Fruit fly (Drosophila melanogaster) whole organism, pupa: ENCODE measurements around the gene Dref.

ENCODE experiments used
- CG10348 ChIP-seq: fragments of 200-800 bp; sonication (Bioruptor generic); IDR thresholded peaks from 2 replicates; pipeline ENCODE4 v1.3.6; 2022; ENCODE audit warnings: missing biosample characterization, missing genetic modification characterization
- CG12605 ChIP-seq: fragments of 200-800 bp; sonication (Bioruptor generic); IDR thresholded peaks from 2 replicates; pipeline ENCODE4 v1.3.6; 2022; ENCODE audit warnings: missing biosample characterization, missing genetic modification characterization
- CG13204 ChIP-seq: fragments of 200-800 bp; sonication (Bioruptor generic); optimal IDR thresholded peaks from 2 replicates; lab custom pipeline; 2018; ENCODE audit warnings: missing biosample characterization, mild to moderate bottlenecking, missing genetic modification characterization, moderate library complexity
- CG14655 ChIP-seq: fragments of 200-800 bp; sonication (Bioruptor generic); optimal IDR thresholded peaks from 3 replicates; lab custom pipeline; 2017; ENCODE audit warnings: mild to moderate bottlenecking, missing biosample characterization, missing genetic modification reagents, missing genetic modification characterization
- CG15710 ChIP-seq: fragments of 200-800 bp; sonication (Bioruptor generic); optimal IDR thresholded peaks from 2 replicates; lab custom pipeline; 2018; ENCODE audit warnings: missing biosample characterization, mild to moderate bottlenecking, missing genetic modification characterization, moderate library complexity
- CG17806 ChIP-seq: fragments of 200-800 bp; sonication (Bioruptor generic); optimal IDR thresholded peaks from 2 replicates; lab custom pipeline; 2018; ENCODE audit warnings: missing biosample characterization, mild to moderate bottlenecking, missing genetic modification characterization, moderate library complexity
- CG32121 ChIP-seq: fragments of 200-800 bp; sonication (Bioruptor generic); IDR thresholded peaks from 2 replicates; pipeline ENCODE4 v1.3.6; 2022; ENCODE audit warnings: missing biosample characterization, missing genetic modification characterization
- CG34367 ChIP-seq: fragments of 200-800 bp; sonication (Bioruptor generic); optimal IDR thresholded peaks from 2 replicates; lab custom pipeline; 2018; ENCODE audit warnings: missing biosample characterization, mild to moderate bottlenecking, missing genetic modification characterization
- CG4496 ChIP-seq: fragments of 200-800 bp; sonication (Bioruptor generic); IDR thresholded peaks from 3 replicates; pipeline ENCODE4 v1.3.6; 2022; ENCODE audit warnings: missing biosample characterization, missing genetic modification characterization
- CG8159 ChIP-seq: fragments of 200-800 bp; sonication (Bioruptor generic); optimal IDR thresholded peaks from 3 replicates; lab custom pipeline; 2018; ENCODE audit warnings: missing biosample characterization, mild to moderate bottlenecking, missing genetic modification characterization, moderate library complexity
- CG8301 ChIP-seq: fragments of 200-800 bp; sonication (Bioruptor generic); optimal IDR thresholded peaks from 2 replicates; lab custom pipeline; 2018; ENCODE audit warnings: missing biosample characterization, mild to moderate bottlenecking, missing genetic modification characterization
- CG9948 ChIP-seq: fragments of 200-800 bp; sonication (Bioruptor generic); optimal IDR thresholded peaks from 2 replicates; lab custom pipeline; 2018; ENCODE audit warnings: missing biosample characterization, mild to moderate bottlenecking, missing genetic modification characterization, moderate library complexity
- D1 ChIP-seq: fragments of 200-800 bp; sonication (Bioruptor generic); optimal IDR thresholded peaks from 2 replicates; lab custom pipeline; 2018; ENCODE audit warnings: missing biosample characterization, mild to moderate bottlenecking, missing genetic modification characterization, moderate library complexity
- EcR ChIP-seq: fragments of 200-800 bp; sonication (Bioruptor generic); optimal IDR thresholded peaks from 3 replicates; lab custom pipeline; 2019; ENCODE audit warnings: missing biosample characterization, missing genetic modification characterization, mild to moderate bottlenecking, moderate library complexity, missing genetic modification reagents
- Ets98B ChIP-seq: fragments of 200-800 bp; sonication (Bioruptor generic); IDR thresholded peaks from 2 replicates; pipeline ENCODE4 v1.3.6; 2022; ENCODE audit warnings: missing biosample characterization, missing genetic modification characterization
- Pif1A ChIP-seq: fragments of 200-800 bp; sonication (Bioruptor generic); optimal IDR thresholded peaks from 3 replicates; lab custom pipeline; 2016; ENCODE audit warnings: missing biosample characterization, missing genetic modification characterization
- Pif1B ChIP-seq: fragments of 200-800 bp; sonication (Bioruptor generic); optimal IDR thresholded peaks from 3 replicates; lab custom pipeline; 2016; ENCODE audit warnings: missing biosample characterization, missing genetic modification characterization
- Snoo ChIP-seq: fragments of 200-800 bp; sonication (Bioruptor generic); optimal IDR thresholded peaks from 3 replicates; lab custom pipeline; 2017; ENCODE audit warnings: missing biosample characterization, mild to moderate bottlenecking, missing genetic modification characterization, inconsistent platforms
- fd96Ca ChIP-seq: fragments of 200-800 bp; sonication (Bioruptor generic); IDR thresholded peaks from 3 replicates; pipeline ENCODE4 v1.3.6; 2022; ENCODE audit warnings: missing biosample characterization, missing genetic modification characterization
- gl ChIP-seq: fragments of 200-800 bp; sonication (Bioruptor generic); optimal IDR thresholded peaks from 2 replicates; lab custom pipeline; 2018; ENCODE audit warnings: missing biosample characterization, mild to moderate bottlenecking, missing genetic modification characterization
- rn ChIP-seq: fragments of 200-800 bp; sonication (Bioruptor generic); IDR thresholded peaks from 2 replicates; pipeline ENCODE4 v1.3.6; 2022; ENCODE audit warnings: missing biosample characterization, missing genetic modification characterization

The Dref gene

DNA sequence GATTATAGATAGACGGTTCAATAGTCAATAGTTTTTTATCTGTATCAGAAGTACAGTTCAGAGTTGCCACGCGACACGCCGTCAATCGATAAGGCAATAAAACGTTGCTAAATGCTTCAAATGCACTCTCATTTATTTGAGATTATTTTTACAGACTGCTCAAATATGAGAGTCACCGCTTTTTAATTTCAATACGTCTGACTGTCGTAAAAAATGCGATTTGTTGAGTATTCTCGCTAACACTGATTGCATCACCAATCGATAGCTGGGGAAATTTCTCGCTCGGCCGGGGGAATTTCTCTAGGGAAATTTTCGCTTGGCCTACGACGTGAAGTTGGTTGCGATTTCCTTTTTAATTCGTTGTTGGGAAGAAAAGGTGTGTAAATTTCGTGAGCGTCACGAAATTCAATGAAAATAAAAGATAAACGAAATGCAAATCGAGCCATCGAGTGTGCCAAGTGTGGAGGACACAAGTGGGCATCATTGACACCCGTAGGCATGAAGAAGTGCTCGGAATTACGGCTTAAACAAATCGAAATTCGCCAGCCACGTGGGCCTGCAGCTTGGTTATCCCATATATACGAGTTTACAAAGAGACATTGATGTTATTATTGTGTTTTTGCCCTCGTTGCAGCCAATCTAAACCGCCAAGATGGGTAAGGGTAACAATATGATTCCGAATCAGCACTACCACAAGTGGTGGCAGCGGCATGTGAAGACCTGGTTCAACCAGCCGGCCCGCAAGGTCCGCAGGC, at the start of gene Dref, which contains the start of gene RpL13:
Gene Dref (minus strand): TSS at position 247 of the 755 bp plus-strand sequence.
Gene RpL13 (plus strand): TSS at position 331 of the 755 bp plus-strand sequence.
- peak; percentile 24 for TF ChIP-seq CG9948 (tag; lab: Kevin White, UChicago)
- peak; percentile 78 for TF ChIP-seq gl (tag; lab: Kevin White, UChicago)
- TF ChIP-seq CG14655 (GFP tag; lab: Kevin White, UChicago): no peak
- TF ChIP-seq EcR: peak; percentile 11
- TF ChIP-seq fd96Ca: peak; percentile 57
- peak; percentile 77 for TF ChIP-seq CG12605 (GFP tag; lab: Robert Waterston, UW)
- peak; percentile 51 for TF ChIP-seq CG8301 (tag; lab: Kevin White, UChicago)
- peak; percentile 38 for TF ChIP-seq CG17806 (tag; lab: Kevin White, UChicago)
- TF ChIP-seq rn (GFP tag; lab: Robert Waterston, UW): no peak
- peak; percentile 60 for TF ChIP-seq CG8159 (tag; lab: Kevin White, UChicago)
- peak; percentile 49 for TF ChIP-seq Ets98B
- no peak for TF ChIP-seq Pif1A (GFP tag; lab: Kevin White, UChicago)
- no peak for TF ChIP-seq CG10348 (GFP tag; lab: Robert Waterston, UW)
- TF ChIP-seq CG32121: peak; percentile 35; the same call in 1 of the 2 replicates
- peak; percentile 89 for TF ChIP-seq Snoo (tag; lab: Kevin White, UChicago)
- TF ChIP-seq CG15710 (tag; lab: Kevin White, UChicago): peak; percentile 74
- TF ChIP-seq CG13204 (GFP tag; lab: Kevin White, UChicago): no peak
- no peak for TF ChIP-seq D1 (tag; lab: Kevin White, UChicago)
- TF ChIP-seq CG4496 (GFP tag; lab: Robert Waterston, UW): peak; percentile 86
- peak; percentile 76 for TF ChIP-seq CG34367 (tag; lab: Kevin White, UChicago)

DNA sequence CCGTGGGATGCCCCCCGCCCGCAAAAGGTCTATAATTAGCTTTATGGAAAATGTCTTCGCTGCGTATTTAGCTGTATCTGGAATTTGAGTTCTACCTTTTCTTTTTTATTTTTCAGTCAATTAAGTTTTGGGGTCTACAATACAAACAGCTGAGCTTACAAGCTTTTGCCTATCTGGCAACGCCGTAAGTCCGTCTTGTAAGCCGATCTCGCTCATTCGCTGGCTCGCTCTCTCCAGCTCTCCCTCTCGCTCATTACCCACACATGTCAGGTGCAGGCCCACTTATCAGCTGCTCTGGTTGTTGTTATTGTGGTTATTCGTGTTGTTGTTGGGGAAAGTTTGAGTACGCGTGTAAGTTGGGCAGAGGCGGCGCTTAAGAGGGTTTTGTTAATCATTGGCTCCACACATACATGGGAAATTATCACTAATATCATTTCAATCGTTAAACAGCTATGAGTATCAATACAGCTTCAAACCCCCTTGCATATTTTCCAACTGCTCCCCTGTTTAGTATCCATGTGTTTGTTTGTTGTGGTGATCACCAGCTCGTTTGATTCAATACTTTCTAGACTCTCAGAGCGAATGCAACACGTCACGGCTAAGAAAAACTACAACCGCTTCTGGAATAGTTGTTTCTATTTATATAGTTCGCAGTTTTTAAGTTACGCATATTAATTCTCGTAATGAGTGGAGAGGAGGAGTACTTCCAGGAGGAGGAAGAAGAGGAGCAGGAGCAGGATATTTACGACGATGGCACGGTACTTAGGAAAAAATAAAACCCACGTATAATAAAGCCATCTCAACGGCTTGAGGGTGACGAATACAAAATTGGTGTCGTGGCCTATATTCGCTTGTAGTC, 43.0 kb upstream of the Dref start:
- peak; percentile 98 for TF ChIP-seq CG10348 (GFP tag; lab: Robert Waterston, UW)
- TF ChIP-seq Snoo (tag; lab: Kevin White, UChicago): peak; percentile 99
- TF ChIP-seq Pif1A (GFP tag; lab: Kevin White, UChicago): peak; percentile 100
- peak; percentile 99 for TF ChIP-seq CG15710 (tag; lab: Kevin White, UChicago)
- TF ChIP-seq CG14655 (GFP tag; lab: Kevin White, UChicago): peak; percentile 99
- TF ChIP-seq CG8301 (tag; lab: Kevin White, UChicago): peak; percentile 99
- TF ChIP-seq CG13204 (GFP tag; lab: Kevin White, UChicago): peak; percentile 97
- peak; percentile 100 for TF ChIP-seq fd96Ca
- TF ChIP-seq CG9948 (tag; lab: Kevin White, UChicago): peak; percentile 99
- TF ChIP-seq Pif1B (GFP tag; lab: Kevin White, UChicago): peak; percentile 99
- peak; percentile 99 for TF ChIP-seq CG32121
- TF ChIP-seq CG17806 (tag; lab: Kevin White, UChicago): peak; percentile 99
- TF ChIP-seq rn (GFP tag; lab: Robert Waterston, UW): peak; percentile 99
- peak; percentile 99 for TF ChIP-seq CG12605 (GFP tag; lab: Robert Waterston, UW)
- TF ChIP-seq CG34367 (tag; lab: Kevin White, UChicago): peak; percentile 99
- no peak for TF ChIP-seq EcR
- peak; percentile 99 for TF ChIP-seq CG4496 (GFP tag; lab: Robert Waterston, UW)
- TF ChIP-seq CG8159 (tag; lab: Kevin White, UChicago): peak; percentile 99
- peak; percentile 99 for TF ChIP-seq Ets98B
- TF ChIP-seq gl (tag; lab: Kevin White, UChicago): peak; percentile 99
- peak; percentile 92 for TF ChIP-seq D1 (tag; lab: Kevin White, UChicago)

DNA sequence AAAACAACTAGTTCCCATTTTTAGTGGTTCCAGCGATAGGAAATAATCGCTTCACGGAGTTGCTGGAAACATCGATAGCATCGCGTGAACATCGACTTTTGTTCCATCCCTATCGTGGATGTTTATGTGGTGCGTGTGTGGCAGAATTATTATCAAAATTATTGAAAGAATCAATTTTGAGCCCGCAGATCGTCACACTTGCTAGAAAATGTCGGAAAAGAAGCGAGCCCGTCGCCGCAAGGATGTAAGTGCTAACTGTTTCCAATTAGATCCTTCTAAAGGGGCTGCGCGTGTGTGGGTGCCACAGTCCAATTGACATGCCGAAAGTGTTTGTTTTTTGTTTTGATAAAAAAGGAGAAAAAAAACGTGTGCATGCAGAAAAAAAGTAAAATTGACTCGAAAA, 42.3 kb upstream of the Dref start, which contains the start of gene Trp1:
Gene Trp1 (plus strand): TSS at position 89 of the 403 bp plus-strand sequence.
- TF ChIP-seq CG10348 (GFP tag; lab: Robert Waterston, UW) (no peak), D1 (tag; lab: Kevin White, UChicago) (peak; percentile 45), fd96Ca (peak; percentile 54; the same call in 1 of the 3 replicates), gl (tag; lab: Kevin White, UChicago) (peak; percentile 63), CG34367 (tag; lab: Kevin White, UChicago) (peak; percentile 37), CG17806 (tag; lab: Kevin White, UChicago) (no peak), Ets98B (no peak), CG9948 (tag; lab: Kevin White, UChicago) (no peak), CG13204 (GFP tag; lab: Kevin White, UChicago) (peak; percentile 20), Snoo (tag; lab: Kevin White, UChicago) (no peak), Pif1A (GFP tag; lab: Kevin White, UChicago) (no peak), CG8301 (tag; lab: Kevin White, UChicago) (peak; percentile 9), rn (GFP tag; lab: Robert Waterston, UW) (peak; percentile 41), CG15710 (tag; lab: Kevin White, UChicago) (peak; percentile 26), CG4496 (GFP tag; lab: Robert Waterston, UW) (peak; percentile 59), CG32121 (no peak; the same call in 1 of the 2 replicates), CG12605 (GFP tag; lab: Robert Waterston, UW) (0 out of 2 replicates have a peak, but pooled peaks have one; percentile 34), CG14655 (GFP tag; lab: Kevin White, UChicago) (no peak), Pif1B (GFP tag; lab: Kevin White, UChicago) (peak; percentile 30), EcR (no peak), CG8159 (tag; lab: Kevin White, UChicago) (peak; percentile 34)

DNA sequence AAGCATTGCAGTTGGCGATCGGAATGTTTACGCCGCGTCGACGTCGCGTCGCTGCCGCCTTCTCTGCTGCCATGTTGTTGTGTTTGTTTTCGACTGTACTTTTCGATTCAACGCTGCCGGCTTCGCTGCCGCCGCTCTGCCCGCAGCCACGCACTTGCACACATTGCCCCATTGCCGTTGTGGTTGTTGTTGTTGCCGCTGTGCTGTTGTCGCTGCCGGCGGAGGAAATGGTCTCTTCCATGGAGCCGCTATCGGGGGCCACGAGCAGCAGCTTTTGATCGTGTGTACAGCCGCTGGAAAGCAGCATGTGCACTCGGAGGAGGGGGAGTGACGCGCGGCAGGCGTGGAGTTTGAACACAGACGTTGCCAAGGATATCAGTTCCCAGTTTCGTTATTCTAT, 37.5 kb upstream of the Dref start:
- TF ChIP-seq EcR (no peak), Snoo (tag; lab: Kevin White, UChicago) (no peak), CG8159 (tag; lab: Kevin White, UChicago) (no peak), CG34367 (tag; lab: Kevin White, UChicago) (no peak), CG14655 (GFP tag; lab: Kevin White, UChicago) (no peak), gl (tag; lab: Kevin White, UChicago) (no peak), CG4496 (GFP tag; lab: Robert Waterston, UW) (peak; percentile 10; the same call in 1 of the 3 replicates), CG13204 (GFP tag; lab: Kevin White, UChicago) (peak; percentile 13), rn (GFP tag; lab: Robert Waterston, UW) (no peak), D1 (tag; lab: Kevin White, UChicago) (no peak), CG12605 (GFP tag; lab: Robert Waterston, UW) (no peak; the same call in 1 of the 2 replicates), CG17806 (tag; lab: Kevin White, UChicago) (no peak), CG8301 (tag; lab: Kevin White, UChicago) (no peak), CG10348 (GFP tag; lab: Robert Waterston, UW) (no peak), CG9948 (tag; lab: Kevin White, UChicago) (no peak), Ets98B (0 out of 2 replicates have a peak, but pooled peaks have one; percentile 12), fd96Ca (no peak), Pif1A (GFP tag; lab: Kevin White, UChicago) (peak; percentile 3), CG15710 (tag; lab: Kevin White, UChicago) (no peak), Pif1B (GFP tag; lab: Kevin White, UChicago) (no peak), CG32121 (no peak)
